Fruit fly (Drosophila melanogaster): ENCODE results near the gene CG13445.

The CG13445 gene

DNA sequence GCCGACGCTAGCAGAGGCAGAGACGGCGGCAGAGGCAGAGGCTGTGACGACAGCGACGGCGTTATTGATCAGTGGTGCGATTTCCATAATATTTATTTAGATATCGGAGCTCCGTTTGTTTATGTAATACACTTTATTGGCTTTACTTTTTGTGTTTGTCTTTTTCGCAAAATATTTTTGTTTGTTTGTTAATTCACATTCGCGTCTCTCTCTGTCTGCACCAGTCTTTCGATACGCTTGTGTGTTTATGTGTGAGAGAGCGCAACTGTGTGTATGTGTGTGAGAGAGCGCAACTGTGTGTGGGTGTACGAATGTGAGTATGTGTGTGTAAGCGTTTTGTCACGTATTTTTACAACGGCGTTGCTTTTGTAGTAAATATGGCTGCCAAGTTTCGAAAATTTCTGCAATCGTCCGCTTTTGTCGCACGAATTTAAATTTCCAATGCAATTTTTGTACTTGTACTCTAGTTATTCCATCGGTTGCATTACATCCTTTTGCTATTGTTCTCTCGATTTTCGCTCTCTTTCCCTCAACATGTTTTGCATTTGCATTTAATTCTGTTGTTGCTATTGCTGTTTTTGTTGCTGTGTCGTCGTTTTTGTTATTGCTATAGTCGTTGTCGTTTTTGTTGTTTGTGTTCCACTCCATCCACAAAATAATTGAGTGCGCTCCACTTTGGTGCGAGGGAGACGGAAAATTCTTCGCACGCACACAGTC is 16.4 kb downstream of the CG13445 start (continued):
- peak; percentile 49 for TF ChIP-seq gro (GFP tag; optimal IDR thresholded peaks at IDR 0.05)
- TF ChIP-seq bigmax (GFP tag; optimal IDR thresholded peaks at IDR 0.05), result no peak
- no peak for TF ChIP-seq CG4730 (GFP tag; IDR thresholded peaks at IDR 0.05)
- no peak for TF ChIP-seq Lim3 (GFP tag; IDR thresholded peaks at IDR 0.05)
- TF ChIP-seq Ada2b (GFP tag; IDR thresholded peaks at IDR 0.05), result no peak
- TF ChIP-seq ase (GFP tag; IDR thresholded peaks at IDR 0.05), result no peak
- TF ChIP-seq Dfd (GFP tag; optimal IDR thresholded peaks at IDR 0.05), result no peak
- peak; percentile 4 for TF ChIP-seq CG2116 (GFP tag; optimal IDR thresholded peaks at IDR 0.05)
- TF ChIP-seq crp (GFP tag; optimal IDR thresholded peaks at IDR 0.05), result no peak
- TF ChIP-seq lola (GFP tag; optimal IDR thresholded peaks at IDR 0.05), result peak in 1 of 3 experiments; percentile 59
- TF ChIP-seq vvl (GFP tag; IDR thresholded peaks at IDR 0.05), result peak; percentile 48; the same call in 1 of the 2 replicates
- no peak for TF ChIP-seq CG14710 (tag; optimal IDR thresholded peaks at IDR 0.05)
- peak; percentile 46; the same call in 1 of the 2 replicates for TF ChIP-seq rib (GFP tag; IDR thresholded peaks at IDR 0.05)
- no peak for TF ChIP-seq prd (optimal IDR thresholded peaks at IDR 0.05)
- peak; percentile 42; the same call in 1 of the 3 replicates for TF ChIP-seq prd (GFP tag; IDR thresholded peaks at IDR 0.05)
- no peak for TF ChIP-seq trem (tag; optimal IDR thresholded peaks at IDR 0.05)
- TF ChIP-seq NFAT (GFP tag; IDR thresholded peaks at IDR 0.05), result no peak
- TF ChIP-seq CG17612 (GFP tag; IDR thresholded peaks at IDR 0.05), result no peak
- TF ChIP-seq Side (GFP tag; optimal IDR thresholded peaks at IDR 0.05), result peak; percentile 8
- no peak for TF ChIP-seq CG10366 (GFP tag; IDR thresholded peaks at IDR 0.05)
- no peak; the same call in 1 of the 2 replicates for TF ChIP-seq Bgb (GFP tag; IDR thresholded peaks at IDR 0.05; ENCODE audit: partially characterized antibody)
- peak; percentile 29 for TF ChIP-seq CG2120 (GFP tag; optimal IDR thresholded peaks at IDR 0.05)
- peak; percentile 78 for TF ChIP-seq CG4360 (GFP tag; IDR thresholded peaks at IDR 0.05)
- TF ChIP-seq pan (optimal IDR thresholded peaks at IDR 0.05), result no peak
- TF ChIP-seq pan (GFP tag; optimal IDR thresholded peaks at IDR 0.05 in 1 of 2, IDR thresholded peaks at IDR 0.05 in 1 of 2), result no peak
- TF ChIP-seq CG13775 (GFP tag; optimal IDR thresholded peaks at IDR 0.05), result no peak
- no peak for TF ChIP-seq Dll (GFP tag; IDR thresholded peaks at IDR 0.05; ENCODE audit: partially characterized antibody)
- peak; percentile 85 for TF ChIP-seq sr (GFP tag; IDR thresholded peaks at IDR 0.05)
- TF ChIP-seq Abd-B (GFP tag; optimal IDR thresholded peaks at IDR 0.05), result no peak
- peak; percentile 40 for TF ChIP-seq scrt (GFP tag; optimal IDR thresholded peaks at IDR 0.05)
- TF ChIP-seq stwl (tag; optimal IDR thresholded peaks at IDR 0.05), result no peak
- no peak for TF ChIP-seq Mes4 (GFP tag; optimal IDR thresholded peaks at IDR 0.05)
- TF ChIP-seq odd (GFP tag; optimal IDR thresholded peaks at IDR 0.05), result peak; percentile 32
- no peak for TF ChIP-seq H2.0 (GFP tag; IDR thresholded peaks at IDR 0.05)
- TF ChIP-seq Atf6 (GFP tag; IDR thresholded peaks at IDR 0.05), result no peak
- no peak for TF ChIP-seq ranshi (GFP tag; IDR thresholded peaks at IDR 0.05)
- TF ChIP-seq disco-r (GFP tag; optimal IDR thresholded peaks at IDR 0.05), result no peak
- no peak for TF ChIP-seq luna (GFP tag; optimal IDR thresholded peaks at IDR 0.05)
- TF ChIP-seq CG2199 (GFP tag; IDR thresholded peaks at IDR 0.05), result no peak
- no peak for TF ChIP-seq kay (GFP tag; optimal IDR thresholded peaks at IDR 0.05)
- peak; percentile 27; the same call in 1 of the 2 replicates for TF ChIP-seq bowl (GFP tag; IDR thresholded peaks at IDR 0.05)
- no peak for TF ChIP-seq CG16815 (GFP tag; optimal IDR thresholded peaks at IDR 0.05)
- TF ChIP-seq kni (GFP tag; optimal IDR thresholded peaks at IDR 0.05), result peak; percentile 62
- TF ChIP-seq CG7987 (GFP tag; optimal IDR thresholded peaks at IDR 0.05), result peak; percentile 35
- TF ChIP-seq ttk (GFP tag; IDR thresholded peaks at IDR 0.05), result no peak
- TF ChIP-seq CG10209 (GFP tag; optimal IDR thresholded peaks at IDR 0.05), result no peak
- peak; percentile 52 for TF ChIP-seq wek (GFP tag; optimal IDR thresholded peaks at IDR 0.05)
- no peak for TF ChIP-seq CHES-1-like (GFP tag; optimal IDR thresholded peaks at IDR 0.05)
- TF ChIP-seq Rx (GFP tag; IDR thresholded peaks at IDR 0.05), result no peak
- TF ChIP-seq aop (GFP tag; IDR thresholded peaks at IDR 0.05), result no peak
- peak; percentile 42 for TF ChIP-seq CG2678 (tag; optimal IDR thresholded peaks at IDR 0.05)
